Fruit fly (Drosophila melanogaster) whole organism, embryonic: ENCODE measurements around the gene Sfxn2.

Source experiments
- BtbVII ChIP-seq: fragments of 200-800 bp; sonication (Bioruptor generic); optimal IDR thresholded peaks from 3 replicates; lab custom pipeline; 2017; ENCODE audit warnings: missing biosample characterization, mild to moderate bottlenecking, missing genetic modification characterization
- CG5180 ChIP-seq: fragments of 200-800 bp; sonication (Bioruptor generic); optimal IDR thresholded peaks from 3 replicates; lab custom pipeline; 2017; ENCODE audit warnings: missing biosample characterization, missing genetic modification characterization, mild to moderate bottlenecking, moderate library complexity, missing genetic modification reagents
- CTCF ChIP-seq: fragments of 200-800 bp; sonication (Bioruptor generic); optimal IDR thresholded peaks from 2 replicates; lab custom pipeline; 2017; ENCODE audit warnings: missing biosample characterization, mild to moderate bottlenecking, missing genetic modification characterization, moderate library complexity
- Hr3 ChIP-seq: fragments of 200-800 bp; sonication (Bioruptor generic); optimal IDR thresholded peaks from 3 replicates; lab custom pipeline; 2016; ENCODE audit warnings: missing biosample characterization, missing genetic modification characterization
- Hr51 ChIP-seq, 2 experiments: fragments of 200-800 bp; sonication (Bioruptor generic); optimal IDR thresholded peaks; 2 replicates in 1 of 2; 3 replicates in 1 of 2; lab custom pipeline; 2016 to 2018; ENCODE audit warnings: missing biosample characterization in 2 of 2, missing genetic modification characterization in 2 of 2, mild to moderate bottlenecking in 1 of 2, moderate library complexity in 1 of 2
- cg ChIP-seq: fragments of 200-800 bp; sonication (Bioruptor generic); optimal IDR thresholded peaks from 3 replicates; lab custom pipeline; 2019; ENCODE audit warnings: missing biosample characterization, mild to moderate bottlenecking, missing genetic modification characterization, moderate library complexity
- fd96Cb ChIP-seq: fragments of 200-800 bp; sonication (Bioruptor generic); optimal IDR thresholded peaks from 2 replicates; lab custom pipeline; 2018; ENCODE audit warnings: missing biosample characterization, mild to moderate bottlenecking, missing genetic modification characterization, moderate library complexity
- h ChIP-seq: fragments of >200 bp; optimal IDR thresholded peaks from 2 replicates; lab custom pipeline; 2017
- ken ChIP-seq: fragments of 200-800 bp; sonication (Bioruptor generic); IDR thresholded peaks from 3 replicates; pipeline ENCODE4 v1.3.6; 2022; ENCODE audit warnings: missing biosample characterization, missing genetic modification characterization
- stwl ChIP-seq: fragments of 200-800 bp; sonication (Bioruptor generic); optimal IDR thresholded peaks from 3 replicates; lab custom pipeline; 2018; ENCODE audit warnings: missing biosample characterization, mild to moderate bottlenecking, missing genetic modification characterization, moderate library complexity
- usp ChIP-seq: fragments of >200 bp; optimal IDR thresholded peaks from 2 replicates; lab custom pipeline; 2017; ENCODE audit warnings: missing biosample characterization, missing genetic modification characterization

DNA sequence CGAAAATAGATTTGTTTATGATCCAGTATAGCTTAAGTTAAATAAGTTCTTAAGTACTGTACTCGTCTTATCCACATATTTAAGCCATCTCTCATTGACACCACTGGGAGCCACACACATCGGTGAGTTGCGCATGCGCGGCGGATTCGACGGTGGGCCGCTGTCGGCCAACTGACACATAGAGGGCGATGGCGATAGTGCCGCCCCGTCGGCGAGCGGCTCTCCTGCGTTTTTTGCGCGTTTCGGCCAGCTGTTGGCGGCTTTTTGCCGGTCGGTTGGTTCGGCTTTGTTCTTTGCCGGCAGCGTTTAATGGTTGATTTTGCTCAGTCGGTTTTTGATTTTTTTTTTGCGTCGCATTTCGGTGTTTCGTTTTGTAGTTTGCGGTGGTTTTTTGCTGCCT is 8.7 kb upstream of the Sfxn2 start:
- no peak for TF ChIP-seq BtbVII (GFP tag; lab: Kevin White, UChicago)
- no peak for TF ChIP-seq ken
- no peak for TF ChIP-seq usp (GFP tag; lab: Kevin White, UChicago)
- TF ChIP-seq CG5180 (GFP tag; lab: Kevin White, UChicago), result no peak
- TF ChIP-seq cg (GFP tag; lab: Kevin White, UChicago), result no peak
- no peak for TF ChIP-seq h (lab: Kevin White, UChicago)
- TF ChIP-seq stwl (tag; lab: Kevin White, UChicago), result no peak
- TF ChIP-seq Hr3, result no peak
- TF ChIP-seq CTCF (GFP tag; lab: Kevin White, UChicago), result peak; percentile 75
- no peak for TF ChIP-seq fd96Cb
- no peak for TF ChIP-seq Hr51 (GFP tag; optimal IDR thresholded peaks at IDR 0.05; lab: Kevin White, UChicago)
